Worm (Caenorhabditis elegans) whole organism, late embryonic: ENCODE results near the gene str-246.
A peak's percentile ranks its signal among the peaks of the same experiment; 100 is the strongest.
"Not testable (repeated sequence)": the region's sequence is repeated elsewhere in the genome, so short reads cannot be mapped to it uniquely, and the experiment has no call there.

Experiments
- C38D4.7 ChIP-seq: fragments of 200-800 bp; sonication (Bioruptor generic); optimal IDR thresholded peaks from 2 replicates; lab custom pipeline; 2018; ENCODE audit warnings: mild to moderate bottlenecking, missing genetic modification characterization, moderate library complexity, missing compliant biosample characterization
- F13H6.1 ChIP-seq: sonication (generic microtip); optimal IDR thresholded peaks from 2 replicates; lab custom pipeline; 2016; ENCODE audit warnings: missing genetic modification characterization, missing compliant biosample characterization
- K02D7.2 ChIP-seq: sonication (generic microtip); optimal IDR thresholded peaks from 2 replicates; lab custom pipeline; 2017; ENCODE audit warnings: mild to moderate bottlenecking, missing genetic modification characterization, missing compliant biosample characterization
- K09A11.1 ChIP-seq: sonication (generic microtip); optimal IDR thresholded peaks from 2 replicates; lab custom pipeline; 2017; ENCODE audit warnings: antibody characterized with exemption, mild to moderate bottlenecking, missing genetic modification characterization, missing compliant biosample characterization; ENCODE audit not compliant: insufficient read depth
- T23F11.4 ChIP-seq: fragments of 200-800 bp; sonication (Bioruptor generic); optimal IDR thresholded peaks from 2 replicates; lab custom pipeline; 2018; ENCODE audit warnings: mild to moderate bottlenecking, missing genetic modification characterization, missing compliant biosample characterization
- ahr-1 ChIP-seq: sonication (generic microtip); optimal IDR thresholded peaks from 2 replicates; lab custom pipeline; 2016; ENCODE audit warnings: missing genetic modification characterization, missing compliant biosample characterization
- ceh-14 ChIP-seq: sonication (generic microtip); optimal IDR thresholded peaks from 2 replicates; lab custom pipeline; 2016; ENCODE audit warnings: missing genotype, missing genetic modification characterization, missing compliant biosample characterization
- ceh-18 ChIP-seq: sonication (generic microtip); optimal IDR thresholded peaks from 2 replicates; lab custom pipeline; 2016; ENCODE audit warnings: missing genetic modification characterization, missing compliant biosample characterization
- ceh-24 ChIP-seq: sonication (generic microtip); optimal IDR thresholded peaks from 2 replicates; lab custom pipeline; 2016; ENCODE audit warnings: mild to moderate bottlenecking, missing genetic modification characterization, missing compliant biosample characterization
- ceh-30 ChIP-seq: fragments of 150-350 bp; optimal IDR thresholded peaks from 2 replicates; lab custom pipeline; 2014; ENCODE audit warnings: missing biosample characterization, missing genetic modification characterization
- ceh-31 ChIP-seq: sonication (generic microtip); optimal IDR thresholded peaks from 2 replicates; lab custom pipeline; 2016; ENCODE audit warnings: missing genetic modification characterization, missing compliant biosample characterization
- ceh-34 ChIP-seq: sonication (generic microtip); optimal IDR thresholded peaks from 2 replicates; lab custom pipeline; 2016; ENCODE audit warnings: mild to moderate bottlenecking, missing genetic modification characterization, missing compliant biosample characterization
- ceh-48 ChIP-seq: sonication (generic microtip); optimal IDR thresholded peaks from 2 replicates; lab custom pipeline; 2016; ENCODE audit warnings: missing genetic modification characterization, inconsistent platforms, missing compliant biosample characterization
- ceh-6 ChIP-seq: fragments of 200-800 bp; sonication (Bioruptor generic); optimal IDR thresholded peaks from 2 replicates; lab custom pipeline; 2018; ENCODE audit warnings: mild to moderate bottlenecking, missing genetic modification characterization, missing compliant biosample characterization
- che-1 ChIP-seq: sonication (generic microtip); optimal IDR thresholded peaks from 2 replicates; lab custom pipeline; 2016; ENCODE audit warnings: mild to moderate bottlenecking, missing genetic modification characterization, missing compliant biosample characterization
- dve-1 ChIP-seq: sonication (generic microtip); optimal IDR thresholded peaks from 2 replicates; lab custom pipeline; 2017; ENCODE audit warnings: antibody characterized with exemption, mild to moderate bottlenecking, missing genetic modification characterization, missing compliant biosample characterization
- elt-4 ChIP-seq: sonication (generic microtip); optimal IDR thresholded peaks from 2 replicates; lab custom pipeline; 2016; ENCODE audit warnings: missing genetic modification characterization, missing compliant biosample characterization
- ets-4 ChIP-seq: sonication (generic microtip); optimal IDR thresholded peaks from 2 replicates; lab custom pipeline; 2016; ENCODE audit warnings: missing genetic modification characterization, missing compliant biosample characterization
- eyg-1 ChIP-seq: sonication (generic microtip); optimal IDR thresholded peaks from 2 replicates; lab custom pipeline; 2016; ENCODE audit warnings: missing genotype, missing genetic modification characterization, missing compliant biosample characterization
- fax-1 ChIP-seq: sonication (generic microtip); optimal IDR thresholded peaks from 2 replicates; lab custom pipeline; 2016; ENCODE audit warnings: missing genotype, missing genetic modification characterization, missing compliant biosample characterization
- hlh-13 ChIP-seq: fragments of 200-800 bp; sonication (Bioruptor generic); optimal IDR thresholded peaks from 2 replicates; lab custom pipeline; 2018; ENCODE audit warnings: mild to moderate bottlenecking, missing genetic modification characterization, missing compliant biosample characterization
- hlh-15 ChIP-seq: sonication (generic microtip); optimal IDR thresholded peaks from 2 replicates; lab custom pipeline; 2016; ENCODE audit warnings: missing genetic modification characterization, missing compliant biosample characterization
- hlh-30 ChIP-seq: sonication (generic microtip); optimal IDR thresholded peaks from 2 replicates; lab custom pipeline; 2017; ENCODE audit warnings: antibody characterized with exemption, missing genetic modification characterization, missing compliant biosample characterization; ENCODE audit not compliant: insufficient read depth
- hlh-6 ChIP-seq: sonication (generic microtip); optimal IDR thresholded peaks from 2 replicates; lab custom pipeline; 2016; ENCODE audit warnings: missing genotype, missing genetic modification characterization, missing compliant biosample characterization
- hlh-8 ChIP-seq: sonication (generic microtip); optimal IDR thresholded peaks from 2 replicates; lab custom pipeline; 2016; ENCODE audit warnings: missing genotype, missing genetic modification characterization, missing compliant biosample characterization
- lin-11 ChIP-seq: fragments of 200-800 bp; sonication (Bioruptor generic); optimal IDR thresholded peaks from 2 replicates; lab custom pipeline; 2018; ENCODE audit warnings: mild to moderate bottlenecking, missing genetic modification characterization, missing compliant biosample characterization
- mec-3 ChIP-seq: sonication (generic microtip); optimal IDR thresholded peaks from 2 replicates; lab custom pipeline; 2016; ENCODE audit warnings: borderline replicate concordance, missing genetic modification characterization, missing compliant biosample characterization
- nfya-1 ChIP-seq: sonication (generic microtip); optimal IDR thresholded peaks from 2 replicates; lab custom pipeline; 2017; ENCODE audit warnings: missing genetic modification characterization, mild to moderate bottlenecking, missing compliant biosample characterization, antibody characterized with exemption, moderate library complexity
- npax-4 ChIP-seq: sonication (generic microtip); optimal IDR thresholded peaks from 2 replicates; lab custom pipeline; 2016; ENCODE audit warnings: missing genetic modification characterization, missing compliant biosample characterization
- odd-2 ChIP-seq: sonication (generic microtip); optimal IDR thresholded peaks from 2 replicates; lab custom pipeline; 2017; ENCODE audit warnings: antibody characterized with exemption, mild to moderate bottlenecking, missing genetic modification characterization, missing compliant biosample characterization
- pat-9 ChIP-seq: fragments of 200-800 bp; sonication (Bioruptor generic); optimal IDR thresholded peaks from 2 replicates; lab custom pipeline; 2018; ENCODE audit warnings: mild to moderate bottlenecking, missing genetic modification characterization, moderate library complexity, missing compliant biosample characterization
- pax-1 ChIP-seq: fragments of 150-350 bp; optimal IDR thresholded peaks from 2 replicates; lab custom pipeline; 2014; ENCODE audit warnings: missing biosample characterization, missing genetic modification characterization
- pha-2 ChIP-seq: sonication (generic microtip); optimal IDR thresholded peaks from 2 replicates; lab custom pipeline; 2017; ENCODE audit warnings: mild to moderate bottlenecking, missing genetic modification characterization, missing compliant biosample characterization
- pha-4 ChIP-seq: fragments of 150-350 bp; optimal IDR thresholded peaks from 2 replicates; lab custom pipeline; 2018; ENCODE audit warnings: missing biosample characterization, missing genetic modification reagents, missing genetic modification characterization
- pqm-1 ChIP-seq: sonication (generic microtip); optimal IDR thresholded peaks from 2 replicates; lab custom pipeline; 2016; ENCODE audit warnings: missing genetic modification characterization, missing compliant biosample characterization
- pros-1 ChIP-seq: fragments of 150-350 bp; optimal IDR thresholded peaks from 2 replicates; lab custom pipeline; 2014; ENCODE audit warnings: missing biosample characterization, missing genetic modification reagents, missing genetic modification characterization
- rnt-1 ChIP-seq: sonication (generic microtip); optimal IDR thresholded peaks from 2 replicates; lab custom pipeline; 2016; ENCODE audit warnings: missing genetic modification characterization, missing compliant biosample characterization
- sox-4 ChIP-seq: sonication (generic microtip); optimal IDR thresholded peaks from 2 replicates; lab custom pipeline; 2017; ENCODE audit warnings: mild to moderate bottlenecking, missing genetic modification characterization, inconsistent platforms, missing compliant biosample characterization
- ttx-3 ChIP-seq: sonication (generic microtip); optimal IDR thresholded peaks from 2 replicates; lab custom pipeline; 2016; ENCODE audit warnings: missing genetic modification reagents, missing genetic modification characterization, missing compliant biosample characterization
- unc-42 ChIP-seq: sonication (generic microtip); optimal IDR thresholded peaks from 2 replicates; lab custom pipeline; 2016; ENCODE audit warnings: missing genotype, missing genetic modification characterization, missing compliant biosample characterization
- unc-86 ChIP-seq: sonication (generic microtip); optimal IDR thresholded peaks from 2 replicates; lab custom pipeline; 2016; ENCODE audit warnings: missing genetic modification characterization, missing compliant biosample characterization
- zip-5 ChIP-seq: sonication (generic microtip); optimal IDR thresholded peaks from 2 replicates; lab custom pipeline; 2016; ENCODE audit warnings: missing genetic modification characterization, missing compliant biosample characterization
- ztf-16 ChIP-seq: sonication (generic microtip); optimal IDR thresholded peaks from 2 replicates; lab custom pipeline; 2017; ENCODE audit warnings: missing genetic modification characterization, missing compliant biosample characterization

Gene str-246

ce11 chrIII:11077404-11077803 is at the start of gene str-246:
Gene str-246 (plus strand): TSS chrIII:11077704.
- no peak for TF ChIP-seq ceh-14
- TF ChIP-seq T23F11.4 (GFP tag; lab: Kevin White, UChicago), result no peak
- TF ChIP-seq hlh-15 (tag; lab: Kevin White, UChicago), result no peak
- TF ChIP-seq ceh-34 (tag; lab: Kevin White, UChicago), result no peak
- TF ChIP-seq npax-4 (tag; lab: Kevin White, UChicago), result no peak
- TF ChIP-seq ttx-3 (tag; lab: Kevin White, UChicago), result no peak
- TF ChIP-seq pha-2, result no peak
- TF ChIP-seq K09A11.1, result no peak
- no peak for TF ChIP-seq C38D4.7
- no peak for TF ChIP-seq ahr-1 (tag; lab: Kevin White, UChicago)
- TF ChIP-seq ceh-30 (tag; lab: Kevin White, UChicago), result no peak

ce11 chrIII:11029337-11029736 is 48.2 kb upstream of the str-246 start, which contains the start of gene Y48A6B.8:
Gene Y48A6B.8 (minus strand): TSS chrIII:11029437.
- not testable (repeated sequence) for TF ChIP-seq pat-9 (tag; lab: Kevin White, UChicago); hlh-13; C38D4.7

DNA sequence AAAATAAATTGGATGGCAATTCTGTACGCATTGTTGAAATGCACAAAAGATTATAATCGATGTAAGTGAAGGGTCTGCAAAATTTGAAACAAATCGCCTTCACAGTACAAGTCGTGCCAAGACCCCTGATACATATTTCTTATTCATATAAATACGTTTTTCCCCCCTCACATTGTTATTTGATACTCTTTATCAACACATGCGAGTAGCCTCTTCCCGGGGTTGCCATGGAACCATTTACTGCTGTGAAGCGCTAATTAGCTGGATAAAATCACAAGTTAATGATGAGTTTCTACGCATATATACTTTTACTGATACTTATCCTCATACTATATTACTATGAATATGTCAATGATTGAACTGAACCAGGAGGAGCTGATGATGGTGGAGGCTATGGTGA is 46.2 kb upstream of the str-246 start, which contains the start of gene Y48A6B.14:
Gene Y48A6B.14, plus strand, starts transcription at position 301 of the 400 bp plus-strand sequence.
- TF ChIP-seq fax-1 (no peak), ttx-3 (tag; lab: Kevin White, UChicago) (no peak), elt-4 (tag; lab: Kevin White, UChicago) (no peak), pha-4 (tag; lab: Kevin White, UChicago) (no peak), unc-42 (tag; lab: Kevin White, UChicago) (no peak), ceh-24 (tag; lab: Kevin White, UChicago) (no peak), pros-1 (tag; lab: Kevin White, UChicago) (no peak), pax-1 (no peak), T23F11.4 (GFP tag; lab: Kevin White, UChicago) (no peak), mec-3 (tag; lab: Kevin White, UChicago) (no peak), ceh-6 (GFP tag; lab: Kevin White, UChicago) (no peak), pqm-1 (tag; lab: Kevin White, UChicago) (no peak), pat-9 (tag; lab: Kevin White, UChicago) (no peak), K02D7.2 (tag; lab: Kevin White, UChicago) (no peak), ceh-18 (tag; lab: Kevin White, UChicago) (no peak)
- TF ChIP-seq, all 69 proteins: peak for 0

DNA sequence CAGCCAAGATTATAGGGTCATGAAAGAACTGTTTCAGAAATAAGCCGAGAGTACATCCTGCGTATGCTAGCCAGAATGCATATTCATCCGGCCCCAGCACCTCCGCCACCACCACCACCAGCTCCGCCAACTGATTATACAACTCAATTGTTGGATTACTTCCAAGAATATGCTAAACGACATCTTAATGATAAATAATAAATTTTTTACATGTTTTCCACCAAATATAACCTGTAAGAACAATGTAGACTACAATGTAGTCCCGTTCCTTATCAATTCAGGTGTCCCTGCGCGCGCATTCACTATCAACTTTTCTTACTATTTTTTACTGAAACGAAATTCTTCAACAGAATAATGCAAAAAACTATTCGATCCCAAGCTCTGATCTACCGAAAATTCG is 44.6 kb upstream of the str-246 start, which contains the start of gene Y48A6B.9:
Gene Y48A6B.9, plus strand, starts transcription at position 301 of the 400 bp plus-strand sequence.
- TF ChIP-seq ceh-14 (no peak), che-1 (tag; lab: Kevin White, UChicago) (no peak), eyg-1 (tag; lab: Kevin White, UChicago) (no peak), ceh-48 (tag; lab: Kevin White, UChicago) (no peak), sox-4 (tag; lab: Kevin White, UChicago) (no peak), K02D7.2 (tag; lab: Kevin White, UChicago) (no peak), hlh-30 (tag; lab: Kevin White, UChicago) (no peak), ttx-3 (tag; lab: Kevin White, UChicago) (no peak)

DNA sequence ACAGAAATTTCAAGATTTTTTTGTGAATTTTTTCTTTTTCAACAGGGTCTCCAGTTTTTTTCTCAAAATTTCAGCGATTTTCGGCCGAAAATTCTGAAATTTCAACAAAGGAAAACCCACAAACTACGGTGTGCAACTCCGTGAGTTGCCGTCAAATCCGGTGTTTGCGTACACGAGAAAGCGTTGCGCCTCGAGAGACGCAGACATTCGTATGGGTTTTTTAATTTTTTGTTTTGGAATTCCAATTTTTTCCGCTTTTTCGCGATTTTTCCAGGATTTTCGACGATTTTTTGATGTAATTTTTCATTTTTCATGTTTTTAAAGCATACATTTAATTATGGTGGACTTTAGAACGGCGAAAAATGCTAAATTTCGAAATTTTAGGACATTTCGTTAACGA is 41.4 kb upstream of the str-246 start:
- no peak for TF ChIP-seq rnt-1 (tag; lab: Kevin White, UChicago)
- TF ChIP-seq dve-1 (tag; lab: Kevin White, UChicago), result no peak
- TF ChIP-seq unc-86, result peak; percentile 1
- TF ChIP-seq ceh-30 (tag; lab: Kevin White, UChicago), result no peak
- no peak for TF ChIP-seq pros-1 (tag; lab: Kevin White, UChicago)
- TF ChIP-seq odd-2 (tag; lab: Kevin White, UChicago), result no peak
- TF ChIP-seq F13H6.1, result no peak
- no peak for TF ChIP-seq C38D4.7
- peak; percentile 6 for TF ChIP-seq unc-42 (tag; lab: Kevin White, UChicago)
- peak; percentile 61 for TF ChIP-seq nfya-1 (tag; lab: Kevin White, UChicago)
- TF ChIP-seq hlh-6, result no peak
- no peak for TF ChIP-seq pat-9 (tag; lab: Kevin White, UChicago)
- no peak for TF ChIP-seq ets-4
- no peak for TF ChIP-seq lin-11 (tag; lab: Kevin White, UChicago)
- TF ChIP-seq ztf-16 (tag; lab: Kevin White, UChicago), result no peak
- no peak for TF ChIP-seq ahr-1 (tag; lab: Kevin White, UChicago)
- peak; percentile 21 for TF ChIP-seq ceh-31 (tag; lab: Kevin White, UChicago)
- no peak for TF ChIP-seq eyg-1 (tag; lab: Kevin White, UChicago)
- no peak for TF ChIP-seq hlh-8
- no peak for TF ChIP-seq zip-5 (tag; lab: Kevin White, UChicago)
- TF ChIP-seq ceh-18 (tag; lab: Kevin White, UChicago), result no peak
- no peak for TF ChIP-seq pqm-1 (tag; lab: Kevin White, UChicago)
